Fruit fly (Drosophila melanogaster) whole organism, embryonic: Measurements from ENCODE around the gene CG14419.

Experiments
- CG10321 ChIP-seq: fragments of 200-800 bp; sonication (Bioruptor generic); IDR thresholded peaks from 2 replicates; pipeline ENCODE4 v1.3.6; 2022; ENCODE audit warnings: missing biosample characterization, missing genetic modification characterization
- CG11093 ChIP-seq: fragments of 200-800 bp; sonication (Bioruptor generic); IDR thresholded peaks from 3 replicates; pipeline ENCODE4 v1.3.6; 2022; ENCODE audit warnings: missing biosample characterization, missing genetic modification characterization
- CG11695 ChIP-seq: fragments of 200-800 bp; sonication (Bioruptor generic); IDR thresholded peaks from 3 replicates; pipeline ENCODE4 v1.3.6; 2022; ENCODE audit warnings: missing biosample characterization, missing genetic modification characterization
- CG12659 ChIP-seq: fragments of 200-800 bp; sonication (Bioruptor generic); optimal IDR thresholded peaks from 3 replicates; lab custom pipeline; 2017; ENCODE audit warnings: mild to moderate bottlenecking, missing biosample characterization, missing genetic modification reagents, missing genetic modification characterization
- CG15073 ChIP-seq: fragments of 200-800 bp; sonication (Bioruptor generic); optimal IDR thresholded peaks from 2 replicates; lab custom pipeline; 2016; ENCODE audit warnings: missing biosample characterization, missing genetic modification characterization
- CG16813 ChIP-seq: fragments of 200-800 bp; sonication (Bioruptor generic); IDR thresholded peaks from 3 replicates; pipeline ENCODE4 v1.3.6; 2022; ENCODE audit warnings: missing biosample characterization, missing genetic modification characterization; ENCODE audit not compliant: partially characterized antibody
- CG3163 ChIP-seq: fragments of 200-800 bp; sonication (Bioruptor generic); optimal IDR thresholded peaks from 3 replicates; lab custom pipeline; 2016; ENCODE audit warnings: missing biosample characterization, missing genetic modification characterization
- CG4360 ChIP-seq: fragments of 200-800 bp; sonication (Bioruptor generic); IDR thresholded peaks from 2 replicates; pipeline ENCODE4 v1.3.6; 2022; ENCODE audit warnings: missing biosample characterization, missing genetic modification characterization
- CG4707 ChIP-seq: fragments of 200-800 bp; sonication (Bioruptor generic); optimal IDR thresholded peaks from 2 replicates; lab custom pipeline; 2018; ENCODE audit warnings: missing biosample characterization, mild to moderate bottlenecking, missing genetic modification characterization, moderate library complexity
- CG5953 ChIP-seq: fragments of 200-800 bp; sonication (Bioruptor generic); IDR thresholded peaks from 2 replicates; pipeline ENCODE4 v1.3.6; 2022; ENCODE audit warnings: missing biosample characterization, missing genetic modification characterization
- CG6254 ChIP-seq: fragments of 200-800 bp; sonication (Bioruptor generic); optimal IDR thresholded peaks from 3 replicates; lab custom pipeline; 2017; ENCODE audit warnings: mild to moderate bottlenecking, missing biosample characterization, missing genetic modification reagents, missing genetic modification characterization
- CG7745 ChIP-seq: fragments of 200-800 bp; sonication (Bioruptor generic); optimal IDR thresholded peaks from 2 replicates; lab custom pipeline; 2018; ENCODE audit warnings: missing biosample characterization, mild to moderate bottlenecking, missing genetic modification characterization, moderate library complexity
- CG9437 ChIP-seq: fragments of 200-800 bp; sonication (Bioruptor generic); optimal IDR thresholded peaks from 2 replicates; lab custom pipeline; 2018; ENCODE audit warnings: missing biosample characterization, mild to moderate bottlenecking, missing genetic modification characterization
- CG9727 ChIP-seq: fragments of 200-800 bp; sonication (Bioruptor generic); optimal IDR thresholded peaks from 3 replicates; lab custom pipeline; 2017; ENCODE audit warnings: missing biosample characterization, mild to moderate bottlenecking, missing genetic modification characterization
- CG9932 ChIP-seq: fragments of 200-800 bp; sonication (Bioruptor generic); IDR thresholded peaks from 2 replicates; pipeline ENCODE4 v1.3.6; 2022; ENCODE audit warnings: missing biosample characterization, missing genetic modification characterization
- Doc3 ChIP-seq: fragments of 200-800 bp; sonication (Bioruptor generic); IDR thresholded peaks from 3 replicates; pipeline ENCODE4 v1.3.6; 2022; ENCODE audit warnings: missing biosample characterization, missing genetic modification characterization; ENCODE audit not compliant: partially characterized antibody
- Ets65A ChIP-seq: fragments of 200-800 bp; sonication (Bioruptor generic); peaks from one replicate; lab custom pipeline; 2016; ENCODE audit warnings: missing biosample characterization, missing genetic modification characterization
- H15 ChIP-seq: fragments of 200-800 bp; sonication (Bioruptor generic); IDR thresholded peaks from 3 replicates; pipeline ENCODE4 v1.3.6; 2022; ENCODE audit warnings: missing biosample characterization, missing genetic modification characterization
- Hand ChIP-seq: fragments of 200-800 bp; sonication (Bioruptor generic); optimal IDR thresholded peaks from 2 replicates; lab custom pipeline; 2017; ENCODE audit warnings: mild to moderate bottlenecking, missing biosample characterization, missing genetic modification reagents, missing genetic modification characterization
- Hr39 ChIP-seq: fragments of >200 bp; optimal IDR thresholded peaks from 2 replicates; lab custom pipeline; 2017
- Hr78 ChIP-seq, 2 experiments: fragments of 200-800 bp in 1 of 2; fragments of >200 bp in 1 of 2; sonication (Bioruptor generic) in 1 of 2; optimal IDR thresholded peaks; 2 replicates each; lab custom pipeline; 2017 to 2019; ENCODE audit warnings: missing biosample characterization in 2 of 2, missing genetic modification characterization in 2 of 2, mild to moderate bottlenecking in 1 of 2, moderate library complexity in 1 of 2
- Nf-YA ChIP-seq: fragments of 200-800 bp; sonication (Bioruptor generic); IDR thresholded peaks from 2 replicates; pipeline ENCODE4 v1.3.6; 2022; ENCODE audit warnings: missing biosample characterization, missing genetic modification characterization
- Poxn ChIP-seq: fragments of 200-800 bp; sonication (Bioruptor generic); IDR thresholded peaks from 2 replicates; pipeline ENCODE4 v1.3.6; 2022; ENCODE audit warnings: missing biosample characterization, missing genetic modification characterization
- Sin3A ChIP-seq: fragments of >200 bp; optimal IDR thresholded peaks from 2 replicates; lab custom pipeline; 2018
- Taf1 ChIP-seq: fragments of 200-800 bp; sonication (Bioruptor generic); IDR thresholded peaks from 2 replicates; pipeline ENCODE4 v1.3.6; 2022; ENCODE audit warnings: missing biosample characterization, missing genetic modification characterization
- Vsx1 ChIP-seq: fragments of 200-800 bp; sonication (Bioruptor generic); optimal IDR thresholded peaks from 2 replicates; lab custom pipeline; 2017; ENCODE audit warnings: missing biosample characterization, mild to moderate bottlenecking, missing genetic modification characterization, missing genetic modification reagents
- cad ChIP-seq: fragments of >200 bp; optimal IDR thresholded peaks from 2 replicates; lab custom pipeline; 2017; ENCODE audit warnings: missing biosample characterization, missing genetic modification characterization
- chn ChIP-seq: fragments of 200-800 bp; sonication (Bioruptor generic); optimal IDR thresholded peaks from 2 replicates; lab custom pipeline; 2016; ENCODE audit warnings: missing biosample characterization, missing genetic modification characterization
- danr ChIP-seq: fragments of 200-800 bp; sonication (Bioruptor generic); IDR thresholded peaks from 2 replicates; pipeline ENCODE4 v1.3.6; 2022; ENCODE audit warnings: missing biosample characterization, missing genetic modification characterization
- disco-r ChIP-seq: fragments of 200-800 bp; sonication (Bioruptor generic); optimal IDR thresholded peaks from 2 replicates; lab custom pipeline; 2016; ENCODE audit warnings: missing biosample characterization, missing genetic modification characterization
- gro ChIP-seq: fragments of 200-800 bp; sonication (Bioruptor generic); optimal IDR thresholded peaks from 2 replicates; lab custom pipeline; 2016; ENCODE audit warnings: missing biosample characterization, missing genetic modification characterization
- mam ChIP-seq: fragments of 200-800 bp; sonication (Bioruptor generic); optimal IDR thresholded peaks from 3 replicates; lab custom pipeline; 2016; ENCODE audit warnings: missing biosample characterization, missing genetic modification characterization
- mld ChIP-seq: fragments of 200-800 bp; sonication (Bioruptor generic); IDR thresholded peaks from 3 replicates; pipeline ENCODE4 v1.3.6; 2022; ENCODE audit warnings: missing biosample characterization, missing genetic modification characterization; ENCODE audit not compliant: partially characterized antibody
- p53 ChIP-seq: fragments of 200-800 bp; sonication (Bioruptor generic); optimal IDR thresholded peaks from 2 replicates; lab custom pipeline; 2016; ENCODE audit warnings: missing biosample characterization, missing genetic modification characterization
- phol ChIP-seq: fragments of 200-800 bp; sonication (Bioruptor generic); optimal IDR thresholded peaks from 3 replicates; lab custom pipeline; 2018; ENCODE audit warnings: missing biosample characterization, mild to moderate bottlenecking, missing genetic modification characterization, moderate library complexity
- slp2 ChIP-seq: fragments of 200-800 bp; sonication (Bioruptor generic); optimal IDR thresholded peaks from 2 replicates; lab custom pipeline; 2016; ENCODE audit warnings: missing biosample characterization, missing genetic modification characterization
- ssp ChIP-seq: fragments of 200-800 bp; sonication (Bioruptor generic); IDR thresholded peaks from 2 replicates; pipeline ENCODE4 v1.3.6; 2022; ENCODE audit warnings: missing biosample characterization, missing genetic modification characterization
- unc-4 ChIP-seq: fragments of 200-800 bp; sonication (Bioruptor generic); IDR thresholded peaks from 2 replicates; pipeline ENCODE4 v1.3.6; 2022; ENCODE audit warnings: missing biosample characterization, missing genetic modification characterization; ENCODE audit not compliant: partially characterized antibody
- wek ChIP-seq: fragments of 200-800 bp; sonication (Bioruptor generic); optimal IDR thresholded peaks from 3 replicates; lab custom pipeline; 2018; ENCODE audit warnings: missing biosample characterization, mild to moderate bottlenecking, missing genetic modification characterization, moderate library complexity
- zfh1 ChIP-seq: fragments of 200-800 bp; sonication (Bioruptor generic); IDR thresholded peaks from 3 replicates; pipeline ENCODE4 v1.3.6; 2022; ENCODE audit warnings: missing biosample characterization, missing genetic modification characterization

Gene CG14419

DNA sequence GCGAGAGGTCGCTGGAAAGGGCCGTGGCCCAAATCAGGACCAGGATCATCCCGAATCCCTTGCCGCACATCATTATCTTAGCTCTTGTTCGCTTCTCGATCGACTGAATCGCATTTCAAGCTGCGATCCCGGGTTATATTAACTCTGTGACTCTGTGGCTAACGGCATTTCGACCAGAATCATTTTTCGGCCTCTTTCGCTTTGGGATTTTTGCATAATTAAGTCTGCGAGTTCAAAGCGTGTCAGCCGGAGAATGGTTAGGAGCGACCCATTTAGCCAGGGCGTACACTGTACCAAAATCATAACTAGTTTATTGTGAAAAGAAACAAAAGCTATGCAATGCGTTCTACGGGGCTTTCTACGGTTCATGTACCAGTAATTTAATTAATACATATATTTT, 2.2 kb downstream of the CG14419 start, which contains the start of gene CG14418:
Gene CG14418 (minus strand): TSS at position 101 of the 400 bp plus-strand sequence.
- TF ChIP-seq CG16813 (GFP tag; lab: Robert Waterston, UW), result no peak
- TF ChIP-seq gro, result no peak
- no peak for TF ChIP-seq cad
- no peak for TF ChIP-seq CG12659
- no peak for TF ChIP-seq Vsx1 (GFP tag; lab: Kevin White, UChicago)
- TF ChIP-seq CG15073 (GFP tag; lab: Kevin White, UChicago), result no peak
- TF ChIP-seq CG5953 (GFP tag; lab: Robert Waterston, UW), result no peak
- TF ChIP-seq, all 482 proteins: peak for 0

DNA sequence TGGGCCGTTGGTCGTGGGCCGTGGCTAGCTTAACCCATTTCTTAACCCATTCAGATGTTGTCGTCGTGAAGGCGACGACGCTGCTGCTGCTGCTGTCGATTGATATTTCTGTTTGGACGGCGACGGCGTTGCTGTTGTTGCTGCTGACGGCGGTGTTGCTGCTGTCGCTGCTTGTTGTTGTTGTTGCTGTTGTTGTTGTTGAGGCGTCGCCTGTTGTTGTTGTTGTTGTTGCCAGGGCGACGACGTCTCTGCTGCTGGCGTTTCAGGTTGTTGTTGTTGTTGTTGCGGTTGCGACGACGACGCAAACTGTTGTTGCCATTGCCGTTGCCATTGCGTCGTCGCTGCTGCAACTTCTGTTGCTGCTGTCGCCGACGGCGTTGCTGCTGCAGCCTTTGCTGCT, 3.2 kb downstream of the CG14419 start:
- TF ChIP-seq Hr78 (GFP tag; optimal IDR thresholded peaks at IDR 0.05; lab: Kevin White, UChicago) (peak in 1 of 2 experiments; percentile 60), danr (no peak), Doc3 (GFP tag; lab: Robert Waterston, UW) (no peak), mld (no peak), ssp (no peak), CG4360 (GFP tag; lab: Robert Waterston, UW) (peak; percentile 95)

DNA sequence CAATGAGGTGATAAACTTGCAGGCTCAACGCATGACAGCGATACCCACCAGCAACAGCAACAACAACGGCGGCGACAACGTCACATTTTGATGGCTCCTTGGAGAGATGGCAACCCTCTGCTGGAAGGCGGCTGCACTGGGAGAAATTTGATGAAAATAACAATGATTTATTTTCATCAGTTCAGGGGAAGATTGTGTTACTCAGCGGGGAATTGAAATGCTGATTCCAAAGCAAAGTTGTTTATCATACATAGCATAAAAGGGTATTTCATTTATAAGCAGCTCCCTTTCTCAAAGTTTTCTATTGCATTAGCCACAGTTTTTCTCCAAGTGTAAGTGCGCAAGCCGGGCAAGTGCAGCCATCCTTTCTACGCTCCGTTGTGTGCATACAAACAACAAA, 5.1 kb downstream of the CG14419 start:
- no peak for TF ChIP-seq mam
- no peak for TF ChIP-seq Sin3A
- no peak for TF ChIP-seq Hand (GFP tag; lab: Kevin White, UChicago)
- no peak for TF ChIP-seq Taf1 (GFP tag; lab: Robert Waterston, UW)
- no peak for TF ChIP-seq Hr39 (lab: Kevin White, UChicago)
- no peak for TF ChIP-seq p53 (GFP tag; lab: Kevin White, UChicago)
- no peak for TF ChIP-seq wek
- TF ChIP-seq Poxn, result no peak
- no peak for TF ChIP-seq CG7745 (tag; lab: Kevin White, UChicago)

DNA sequence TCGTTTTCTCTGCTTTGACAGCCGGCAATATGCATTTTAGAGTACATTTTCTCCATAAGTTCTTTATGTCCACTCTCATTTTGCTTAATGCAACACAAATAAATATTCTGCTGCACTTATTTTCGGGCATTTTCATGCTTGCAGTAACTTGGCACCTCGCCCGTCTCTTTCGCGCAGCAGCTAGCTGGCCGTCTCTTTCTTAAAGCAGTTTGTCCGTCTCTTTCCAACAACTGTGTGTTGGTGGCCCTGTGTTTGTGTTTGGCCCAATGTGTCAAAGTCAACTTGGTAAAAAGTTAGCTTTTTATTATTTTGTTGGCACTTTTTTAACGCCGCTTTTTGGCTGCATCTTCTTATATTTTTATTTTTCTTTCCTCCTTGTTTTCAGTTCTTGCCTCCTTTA, 8.6 kb downstream of the CG14419 start:
- no peak for TF ChIP-seq unc-4
- peak; percentile 70 for TF ChIP-seq CG10321 (GFP tag; lab: Robert Waterston, UW)
- peak; percentile 70 for TF ChIP-seq Ets65A (GFP tag; lab: Kevin White, UChicago)
- TF ChIP-seq slp2 (GFP tag; lab: Kevin White, UChicago), result no peak
- TF ChIP-seq chn (GFP tag; lab: Kevin White, UChicago), result no peak
- no peak for TF ChIP-seq H15 (GFP tag; lab: Robert Waterston, UW)
- no peak for TF ChIP-seq CG11695
- TF ChIP-seq phol, result no peak
- no peak for TF ChIP-seq danr
- no peak for TF ChIP-seq CG4707
- no peak for TF ChIP-seq CG9437
- no peak for TF ChIP-seq CG9727 (GFP tag; lab: Kevin White, UChicago)

DNA sequence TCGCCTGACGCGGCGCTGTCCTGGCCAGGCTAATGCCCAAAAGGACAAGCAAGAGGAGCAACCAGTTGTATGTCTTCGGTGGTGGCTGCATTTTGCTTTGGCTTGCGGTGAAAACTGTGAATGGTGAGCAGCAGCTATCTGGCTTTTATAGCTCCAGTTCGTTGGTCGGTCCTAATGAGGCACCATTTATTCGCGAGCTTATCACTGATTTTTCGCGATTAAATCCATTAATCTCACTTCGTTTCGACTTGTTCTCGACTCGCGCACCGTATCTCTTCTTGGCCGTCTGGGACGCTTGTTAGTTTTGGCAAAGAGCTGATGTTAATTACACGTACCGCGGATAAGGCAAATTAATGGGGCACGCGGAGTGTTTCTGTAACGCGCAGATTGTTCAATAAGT, 9.3 kb downstream of the CG14419 start, which contains the start of gene CG14417:
Gene CG14417 (minus strand): TSS at position 101 of the 400 bp plus-strand sequence.
- TF ChIP-seq CG3163 (GFP tag; lab: Kevin White, UChicago) (no peak), CG11093 (GFP tag; lab: Robert Waterston, UW) (no peak), Nf-YA (GFP tag; lab: Robert Waterston, UW) (no peak), CG6254 (GFP tag; lab: Kevin White, UChicago) (no peak), CG9932 (no peak), disco-r (GFP tag; lab: Kevin White, UChicago) (no peak), zfh1 (GFP tag; lab: Robert Waterston, UW) (no peak), Hand (GFP tag; lab: Kevin White, UChicago) (no peak)
